Fruit fly (Drosophila melanogaster) whole organism, wandering third instar larva: ENCODE data around the gene dnd.
A peak's percentile ranks its signal among the peaks of the same experiment; 100 is the strongest.

Experiments used
- Abd-B ChIP-seq: fragments of >200 bp; optimal IDR thresholded peaks from 2 replicates; lab custom pipeline; 2017; ENCODE audit warnings: missing biosample characterization, missing genetic modification characterization
- CG32264 ChIP-seq: fragments of 200-800 bp; sonication (Bioruptor generic); optimal IDR thresholded peaks from 2 replicates; lab custom pipeline; 2016; ENCODE audit warnings: missing biosample characterization, missing genetic modification characterization
- CG9705 ChIP-seq: fragments of 200-800 bp; sonication (Bioruptor generic); optimal IDR thresholded peaks from 2 replicates; lab custom pipeline; 2018; ENCODE audit warnings: missing biosample characterization, mild to moderate bottlenecking, missing genetic modification characterization
- CrebA ChIP-seq: fragments of 200-800 bp; sonication (Bioruptor generic); optimal IDR thresholded peaks from 2 replicates; lab custom pipeline; 2016; ENCODE audit warnings: missing biosample characterization, mild to moderate bottlenecking, missing genetic modification characterization, borderline replicate concordance
- Dfd ChIP-seq: fragments of >200 bp; optimal IDR thresholded peaks from 2 replicates; lab custom pipeline; 2017; ENCODE audit warnings: missing biosample characterization, missing genetic modification characterization
- Dif ChIP-seq: fragments of 200-275, 200-300 bp; sonication (Bioruptor generic); optimal IDR thresholded peaks from 2 replicates; lab custom pipeline; 2018; ENCODE audit warnings: missing biosample characterization, missing genetic modification characterization; ENCODE audit not compliant: partially characterized antibody
- GATAd ChIP-seq: sonication (Bioruptor generic); optimal IDR thresholded peaks from 2 replicates; lab custom pipeline; 2016; ENCODE audit warnings: missing biosample characterization, missing genetic modification characterization
- HLH106 ChIP-seq: fragments of 200-800 bp; optimal IDR thresholded peaks from 3 replicates; lab custom pipeline; 2019; ENCODE audit warnings: missing biosample characterization, mild to moderate bottlenecking, missing genetic modification characterization, moderate library complexity
- Hnf4 ChIP-seq: fragments of 200-800 bp; sonication (Bioruptor generic); optimal IDR thresholded peaks from 2 replicates; lab custom pipeline; 2016; ENCODE audit warnings: missing biosample characterization, mild to moderate bottlenecking, missing genetic modification characterization
- Hr78 ChIP-seq: fragments of >200 bp; optimal IDR thresholded peaks from 2 replicates; lab custom pipeline; 2017; ENCODE audit warnings: missing biosample characterization, missing genetic modification characterization
- Hr83 ChIP-seq: fragments of 200-300 bp; sonication (Bioruptor generic); optimal IDR thresholded peaks from 2 replicates; lab custom pipeline; 2016; ENCODE audit warnings: missing biosample characterization, mild to moderate bottlenecking, missing genetic modification characterization, moderate library complexity; ENCODE audit not compliant: poor library complexity, severe bottlenecking
- Jra ChIP-seq: sonication (Bioruptor generic); optimal IDR thresholded peaks from 2 replicates; lab custom pipeline; 2016; ENCODE audit warnings: missing biosample characterization, missing genetic modification characterization
- Mio ChIP-seq: sonication (Bioruptor generic); optimal IDR thresholded peaks from 2 replicates; lab custom pipeline; 2016; ENCODE audit warnings: missing biosample characterization, missing genetic modification characterization
- Myc ChIP-seq: fragments of >200 bp; optimal IDR thresholded peaks from 2 replicates; lab custom pipeline; 2017
- N ChIP-seq: fragments of >200 bp; optimal IDR thresholded peaks from 2 replicates; lab custom pipeline; 2018; ENCODE audit warnings: missing biosample characterization, missing external identifiers, missing genetic modification characterization
- OdsH ChIP-seq: fragments of 200-800 bp; sonication (Bioruptor generic); optimal IDR thresholded peaks from 2 replicates; lab custom pipeline; 2016; ENCODE audit warnings: missing biosample characterization, mild to moderate bottlenecking, missing genetic modification characterization
- Rel ChIP-seq, 2 experiments: fragments of 200-800 bp; sonication (Bioruptor generic) in 1 of 2; optimal IDR thresholded peaks; 2 replicates in 1 of 2; 3 replicates in 1 of 2; lab custom pipeline; 2016 to 2019; ENCODE audit warnings: mild to moderate bottlenecking in 2 of 2, missing biosample characterization in 2 of 2, missing genetic modification characterization in 2 of 2, moderate library complexity in 1 of 2
- Sp1 ChIP-seq: fragments of 200-800 bp; sonication (Bioruptor generic); optimal IDR thresholded peaks from 3 replicates; lab custom pipeline; 2019; ENCODE audit warnings: missing biosample characterization, mild to moderate bottlenecking, missing genetic modification characterization, moderate library complexity
- Vsx2 ChIP-seq: fragments of 200-300, 225-300 bp; sonication (Bioruptor generic); optimal IDR thresholded peaks from 2 replicates; lab custom pipeline; 2018; ENCODE audit warnings: missing biosample characterization, missing genetic modification characterization; ENCODE audit not compliant: partially characterized antibody
- br ChIP-seq: fragments of 200-800 bp; sonication (Bioruptor generic); optimal IDR thresholded peaks from 2 replicates; lab custom pipeline; 2016; ENCODE audit warnings: missing biosample characterization, missing genetic modification characterization
- brk ChIP-seq: fragments of 200-800 bp; sonication (Bioruptor generic); optimal IDR thresholded peaks from 2 replicates; lab custom pipeline; 2016; ENCODE audit warnings: missing biosample characterization, mild to moderate bottlenecking, missing genetic modification characterization
- dl ChIP-seq, 2 experiments: fragments of 175-275, 200-275 bp in 1 of 2; fragments of 200-275 bp in 1 of 2; sonication (Bioruptor generic); optimal IDR thresholded peaks; lab custom pipeline; 2018; ENCODE audit warnings: mild to moderate bottlenecking in 2 of 2, missing biosample characterization in 2 of 2, missing genetic modification characterization in 2 of 2, moderate library complexity in 2 of 2; ENCODE audit not compliant: partially characterized antibody in 2 of 2, insufficient read depth in 1 of 2
- dmrt93B ChIP-seq: fragments of 200-800 bp; sonication (Bioruptor generic); optimal IDR thresholded peaks from 2 replicates; lab custom pipeline; 2018; ENCODE audit warnings: missing biosample characterization, mild to moderate bottlenecking, missing genetic modification characterization
- dsf ChIP-seq: sonication (Bioruptor generic); optimal IDR thresholded peaks from 2 replicates; lab custom pipeline; 2016; ENCODE audit warnings: missing biosample characterization, missing genetic modification characterization, borderline replicate concordance
- ey ChIP-seq: fragments of 200-800 bp; sonication (Bioruptor generic); optimal IDR thresholded peaks from 2 replicates; lab custom pipeline; 2016; ENCODE audit warnings: missing biosample characterization, missing genetic modification characterization
- foxo ChIP-seq, 2 experiments: fragments of 200-800 bp; sonication (Bioruptor generic); optimal IDR thresholded peaks; 2 replicates in 1 of 2; 3 replicates in 1 of 2; lab custom pipeline; 2016 to 2017; ENCODE audit warnings: missing biosample characterization in 2 of 2, missing genetic modification characterization in 2 of 2
- fru ChIP-seq: fragments of 200-800 bp; sonication (Bioruptor generic); optimal IDR thresholded peaks from 3 replicates; lab custom pipeline; 2016; ENCODE audit warnings: missing biosample characterization, mild to moderate bottlenecking, missing genetic modification characterization
- h ChIP-seq: fragments of 200-800 bp; sonication (Bioruptor generic); optimal IDR thresholded peaks from 3 replicates; lab custom pipeline; 2016; ENCODE audit warnings: missing biosample characterization, mild to moderate bottlenecking, missing genetic modification characterization
- jim ChIP-seq: fragments of 175-275, 200-325 bp; sonication (Bioruptor generic); optimal IDR thresholded peaks from 2 replicates; lab custom pipeline; 2016; ENCODE audit warnings: missing biosample characterization, mild to moderate bottlenecking, missing genetic modification characterization
- lola ChIP-seq: fragments of >200 bp; optimal IDR thresholded peaks from 2 replicates; lab custom pipeline; 2017; ENCODE audit warnings: missing biosample characterization, missing genetic modification characterization
- pan ChIP-seq: fragments of >200 bp; optimal IDR thresholded peaks from 2 replicates; lab custom pipeline; 2017
- psq ChIP-seq: fragments of 200-800 bp; sonication (Bioruptor generic); optimal IDR thresholded peaks from 3 replicates; lab custom pipeline; 2017; ENCODE audit warnings: missing biosample characterization, mild to moderate bottlenecking, missing genetic modification characterization, moderate library complexity
- rgr ChIP-seq: fragments of 200-800 bp; sonication (Bioruptor generic); optimal IDR thresholded peaks from 3 replicates; lab custom pipeline; 2016; ENCODE audit warnings: missing biosample characterization, mild to moderate bottlenecking, missing genetic modification characterization
- sage ChIP-seq: fragments of 200-800 bp; sonication (Bioruptor generic); optimal IDR thresholded peaks from 2 replicates; lab custom pipeline; 2016; ENCODE audit warnings: missing biosample characterization, mild to moderate bottlenecking, missing genetic modification characterization
- sv ChIP-seq: fragments of 200-800 bp; sonication (Bioruptor generic); optimal IDR thresholded peaks from 3 replicates; lab custom pipeline; 2016; ENCODE audit warnings: missing biosample characterization, missing genetic modification characterization
- tai ChIP-seq: sonication (Bioruptor generic); optimal IDR thresholded peaks from 2 replicates; lab custom pipeline; 2016; ENCODE audit warnings: missing biosample characterization, missing genetic modification characterization
- usp ChIP-seq: fragments of >200 bp; optimal IDR thresholded peaks from 2 replicates; lab custom pipeline; 2017; ENCODE audit warnings: missing biosample characterization, missing genetic modification characterization
- woc ChIP-seq: sonication (Bioruptor generic); optimal IDR thresholded peaks from 2 replicates; lab custom pipeline; 2016; ENCODE audit warnings: missing biosample characterization, mild to moderate bottlenecking, missing genetic modification characterization

dnd gene

dm6 chr3R:21905615-21906014, 18.5 kb upstream of the dnd start:
- TF ChIP-seq h (GFP tag; lab: Kevin White, UChicago), result peak; percentile 79
- peak; percentile 68 for TF ChIP-seq rgr (GFP tag; lab: Kevin White, UChicago)
- no peak for TF ChIP-seq pan (lab: Kevin White, UChicago)
- peak; percentile 62 for TF ChIP-seq ey (GFP tag; lab: Kevin White, UChicago)
- peak; percentile 32 for TF ChIP-seq CG9705 (GFP tag; lab: Kevin White, UChicago)
- no peak for TF ChIP-seq Abd-B (GFP tag; lab: Kevin White, UChicago)
- TF ChIP-seq HLH106, result peak; percentile 78
- TF ChIP-seq fru (GFP tag; lab: Kevin White, UChicago), result peak; percentile 67
- peak; percentile 67 for TF ChIP-seq brk (GFP tag; lab: Kevin White, UChicago)
- TF ChIP-seq dmrt93B, result peak; percentile 57
- peak; percentile 66 for TF ChIP-seq psq (GFP tag; lab: Kevin White, UChicago)
- TF ChIP-seq OdsH (GFP tag; lab: Kevin White, UChicago), result peak; percentile 78
- peak; percentile 27 for TF ChIP-seq br (GFP tag; lab: Kevin White, UChicago)
- TF ChIP-seq Hnf4 (GFP tag; lab: Kevin White, UChicago), result peak; percentile 49
- TF ChIP-seq woc (GFP tag; lab: Kevin White, UChicago), result peak; percentile 49
- TF ChIP-seq Sp1, result peak; percentile 79
- peak in 1 of 2 experiments; percentile 69 for TF ChIP-seq foxo (GFP tag; optimal IDR thresholded peaks at IDR 0.05; lab: Kevin White, UChicago)
- TF ChIP-seq N, result no peak
- no peak for TF ChIP-seq GATAd (GFP tag; lab: Kevin White, UChicago)
- peak; percentile 29 for TF ChIP-seq sage (GFP tag; lab: Kevin White, UChicago)

DNA sequence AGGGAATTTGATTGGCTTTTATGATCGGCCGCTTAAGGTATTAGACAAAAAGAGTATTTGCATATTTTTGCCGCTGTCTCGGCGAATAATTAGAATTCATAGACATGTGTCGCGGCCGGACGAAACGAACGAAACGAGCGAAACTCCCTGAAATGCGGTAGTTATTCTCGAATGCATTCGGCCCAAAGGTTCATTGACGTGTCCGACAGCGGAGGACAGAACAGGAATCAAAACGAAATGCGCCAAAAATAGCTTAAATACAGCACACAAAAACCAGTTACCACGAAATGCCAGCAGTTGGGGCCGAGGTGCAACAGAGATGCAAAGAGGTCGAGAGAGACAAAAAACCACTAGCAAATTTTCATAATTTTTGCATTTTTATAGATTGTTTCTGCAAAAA, 17.2 kb upstream of the dnd start:
- TF ChIP-seq woc (GFP tag; lab: Kevin White, UChicago) (no peak), Dif (GFP tag; lab: Kevin White, UChicago) (no peak), dmrt93B (peak; percentile 13), dsf (GFP tag; lab: Kevin White, UChicago) (no peak), Rel (GFP tag; optimal IDR thresholded peaks at IDR 0.05; lab: Kevin White, UChicago) (no peak), Rel (tag; optimal IDR thresholded peaks at IDR 0.05; lab: Kevin White, UChicago) (no peak), Jra (GFP tag; lab: Kevin White, UChicago) (no peak), psq (GFP tag; lab: Kevin White, UChicago) (peak; percentile 16), HLH106 (peak; percentile 36), fru (GFP tag; lab: Kevin White, UChicago) (peak; percentile 31)

DNA sequence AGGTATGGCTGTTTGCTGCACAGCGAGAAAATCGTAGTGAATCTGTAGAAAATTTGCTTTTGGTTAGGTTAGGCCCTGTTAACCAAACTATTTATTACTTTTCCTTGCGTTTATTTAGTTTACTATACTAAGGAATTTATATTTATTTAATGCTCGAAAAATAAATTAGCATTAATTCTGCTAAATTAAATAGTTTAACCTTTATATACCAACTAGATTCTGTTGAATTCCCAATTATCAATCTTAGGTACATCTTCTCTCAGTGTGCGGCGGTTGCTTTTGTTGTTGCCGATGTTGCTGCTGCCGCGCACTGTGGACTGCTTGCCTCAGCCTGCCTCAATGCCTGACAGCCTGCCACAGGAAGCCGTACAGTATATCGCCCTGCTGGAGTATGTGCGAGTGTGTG, 12.0 kb upstream of the dnd start:
- TF ChIP-seq h (GFP tag; lab: Kevin White, UChicago) (peak; percentile 28), woc (GFP tag; lab: Kevin White, UChicago) (peak; percentile 19), jim (GFP tag; lab: Kevin White, UChicago) (no peak), usp (no peak), Hr78 (GFP tag; lab: Kevin White, UChicago) (no peak), Hr83 (no peak), Vsx2 (GFP tag; lab: Kevin White, UChicago) (no peak), CG9705 (GFP tag; lab: Kevin White, UChicago) (peak; percentile 2), CrebA (GFP tag; lab: Kevin White, UChicago) (no peak), sage (GFP tag; lab: Kevin White, UChicago) (no peak), brk (GFP tag; lab: Kevin White, UChicago) (no peak), dl (GFP tag; optimal IDR thresholded peaks at IDR 0.05; lab: Kevin White, UChicago; ENCODE audit: insufficient read depth in 1 of 2, partially characterized antibody in 2 of 2) (no peak), Sp1 (peak; percentile 41), dmrt93B (peak; percentile 45), N (no peak), CG32264 (GFP tag; lab: Kevin White, UChicago) (no peak), tai (GFP tag; lab: Kevin White, UChicago) (no peak), Myc (lab: Kevin White, UChicago) (no peak), OdsH (GFP tag; lab: Kevin White, UChicago) (peak; percentile 35), br (GFP tag; lab: Kevin White, UChicago) (peak; percentile 15), lola (GFP tag; lab: Kevin White, UChicago) (no peak), Hnf4 (GFP tag; lab: Kevin White, UChicago) (no peak), rgr (GFP tag; lab: Kevin White, UChicago) (no peak), dsf (GFP tag; lab: Kevin White, UChicago) (no peak), HLH106 (peak; percentile 71), ey (GFP tag; lab: Kevin White, UChicago) (peak; percentile 21), GATAd (GFP tag; lab: Kevin White, UChicago) (no peak), psq (GFP tag; lab: Kevin White, UChicago) (peak; percentile 15), Dfd (GFP tag; lab: Kevin White, UChicago) (peak; percentile 77), Rel (GFP tag; optimal IDR thresholded peaks at IDR 0.05; lab: Kevin White, UChicago) (no peak), Rel (tag; optimal IDR thresholded peaks at IDR 0.05; lab: Kevin White, UChicago) (no peak), Mio (GFP tag; lab: Kevin White, UChicago) (no peak), Dif (GFP tag; lab: Kevin White, UChicago) (no peak), fru (GFP tag; lab: Kevin White, UChicago) (peak; percentile 69), Abd-B (GFP tag; lab: Kevin White, UChicago) (no peak), pan (lab: Kevin White, UChicago) (no peak), foxo (GFP tag; optimal IDR thresholded peaks at IDR 0.05; lab: Kevin White, UChicago) (peak in 1 of 2 experiments; percentile 59), Jra (GFP tag; lab: Kevin White, UChicago) (no peak), sv (GFP tag; lab: Kevin White, UChicago) (no peak)
